Worm (Caenorhabditis elegans): ENCODE results near the gene srg-56.

DNA sequence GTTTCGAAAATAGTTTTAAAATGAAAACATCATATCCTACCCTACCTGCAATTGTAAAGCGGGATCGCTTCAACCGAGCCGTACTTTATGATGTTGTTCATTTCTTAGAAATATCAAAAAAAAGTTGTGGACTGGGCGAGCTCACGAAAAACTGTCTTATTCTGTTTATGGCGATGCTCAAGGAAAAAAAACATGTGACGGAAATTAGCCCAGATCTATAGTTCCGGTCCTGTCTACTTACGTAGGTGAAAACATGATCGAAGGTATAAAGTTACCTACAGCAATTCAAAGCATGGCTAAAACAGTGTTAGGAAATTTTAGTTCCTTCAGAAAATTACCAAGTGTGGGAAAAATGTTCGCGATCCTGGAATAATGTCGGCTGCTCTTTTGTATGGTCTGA lies 17.3 kb downstream of the srg-56 start, which contains the start of gene srt-27:
- TF ChIP-seq ref-1 (GFP tag; conservative IDR thresholded peaks at IDR 0.05) (no peak), ztf-29 (GFP tag; IDR thresholded peaks at IDR 0.05) (no peak), T22C8.4 (GFP tag; IDR thresholded peaks at IDR 0.05) (no peak), tab-1 (GFP tag; IDR thresholded peaks at IDR 0.05) (no peak), flt-1 (GFP tag; IDR thresholded peaks at IDR 0.05) (no peak), cog-1 (tag; optimal IDR thresholded peaks at IDR 0.05) (no peak)

Data from whole organism, midembryonic.